Fruit fly (Drosophila melanogaster) whole organism, embryonic: Measurements from ENCODE around the gene rempA.

ENCODE experiments used
- CG10654 ChIP-seq: fragments of 200-800 bp; sonication (Bioruptor generic); optimal IDR thresholded peaks from 2 replicates; lab custom pipeline; 2016; ENCODE audit warnings: missing biosample characterization, missing genetic modification characterization
- HmgD ChIP-seq: fragments of 200-800 bp; sonication (Bioruptor generic); optimal IDR thresholded peaks from 3 replicates; lab custom pipeline; 2016; ENCODE audit warnings: missing biosample characterization, missing genetic modification characterization
- Nf-YC ChIP-seq: fragments of 200-800 bp; optimal IDR thresholded peaks from 3 replicates; lab custom pipeline; 2019; ENCODE audit warnings: missing biosample characterization, mild to moderate bottlenecking, missing genetic modification characterization, moderate library complexity
- knrl ChIP-seq: fragments of 200-800 bp; sonication (Bioruptor generic); IDR thresholded peaks from 3 replicates; pipeline ENCODE4 v1.3.6; 2022; ENCODE audit warnings: missing biosample characterization, missing genetic modification characterization; ENCODE audit not compliant: partially characterized antibody
- yki ChIP-seq: fragments of >200 bp; optimal IDR thresholded peaks from 3 replicates; lab custom pipeline; 2018

- no peak for TF ChIP-seq HmgD (GFP tag; lab: Kevin White, UChicago)
- no peak for TF ChIP-seq knrl (GFP tag; lab: Robert Waterston, UW)
- no peak for TF ChIP-seq Nf-YC (tag; lab: Kevin White, UChicago)
- TF ChIP-seq CG10654 (GFP tag; lab: Kevin White, UChicago): no peak
- no peak for TF ChIP-seq yki
These were observed 46.8 kb upstream of the rempA start for dm6 chr2L:606952-607351.
